Worm (Caenorhabditis elegans) whole organism, L1 larva: ENCODE results near the gene tbb-2.

ENCODE experiments used
- ceh-82 ChIP-seq, 3 experiments: fragments of 150-350 bp in 1 of 3; sonication (generic microtip) in 2 of 3; optimal IDR thresholded peaks; 2 replicates each; lab custom pipeline; 2014 to 2017; ENCODE audit warnings: missing biosample characterization in 3 of 3, missing genetic modification characterization in 3 of 3
- dsc-1 ChIP-seq: sonication (generic microtip); optimal IDR thresholded peaks from 2 replicates; lab custom pipeline; 2016; ENCODE audit warnings: mild to moderate bottlenecking, missing genetic modification characterization, missing compliant biosample characterization
- lin-39 ChIP-seq: fragments of 150-350 bp; optimal IDR thresholded peaks from 2 replicates; lab custom pipeline; 2014; ENCODE audit warnings: missing biosample characterization, missing genetic modification reagents, missing genetic modification characterization

DNA sequence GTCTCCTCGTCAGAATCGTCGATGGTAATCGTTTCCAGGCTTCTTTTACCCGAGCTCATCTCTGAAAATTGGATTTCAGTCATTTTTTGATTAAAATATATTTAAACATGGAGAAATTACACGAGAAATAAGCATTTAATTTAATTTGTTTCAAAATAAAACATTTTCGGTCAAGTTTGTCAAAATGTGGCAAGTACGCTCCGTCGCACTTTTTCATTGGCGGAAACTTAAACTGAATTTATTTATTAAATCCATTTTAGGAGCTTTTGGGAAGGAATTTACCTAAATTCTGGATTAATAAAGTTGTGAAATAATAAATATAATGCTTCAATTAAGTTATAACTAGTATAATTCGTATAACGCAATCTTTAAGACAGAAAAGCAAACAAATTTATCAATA is 40.5 kb upstream of the tbb-2 start, which contains the start of gene rcq-5:
- TF ChIP-seq dsc-1 (no peak), ceh-82 (tag; optimal IDR thresholded peaks at IDR 0.05; lab: Kevin White, UChicago) (no peak), lin-39 (tag; lab: Kevin White, UChicago) (no peak)
